Fruit fly (Drosophila melanogaster): ENCODE results near the gene mtsh.
A peak's percentile ranks its signal among the peaks of the same experiment; 100 is the strongest.

dm6 chr2L:8277561-8278201 is 42.0 kb downstream of the mtsh start:
- peak; percentile 96 for TF ChIP-seq CG16779 (tag; optimal IDR thresholded peaks at IDR 0.05)
- TF ChIP-seq Ets96B (tag; optimal IDR thresholded peaks at IDR 0.05): peak; percentile 97
- peak; percentile 99 for TF ChIP-seq esn (GFP tag; optimal IDR thresholded peaks at IDR 0.05)
- TF ChIP-seq Eip93F (GFP tag; optimal IDR thresholded peaks at IDR 0.05): peak; percentile 98
- peak; percentile 99 for TF ChIP-seq CG8632 (GFP tag; optimal IDR thresholded peaks at IDR 0.05)
- peak; percentile 99 for TF ChIP-seq Sox102F (GFP tag; optimal IDR thresholded peaks at IDR 0.05)
